Fruit fly (Drosophila melanogaster) whole organism, embryonic: ENCODE data around the gene Hsp60B.

Experiments
- Antp ChIP-seq: fragments of 200-800 bp; sonication (Bioruptor generic); optimal IDR thresholded peaks from 3 replicates; lab custom pipeline; 2016; ENCODE audit warnings: missing biosample characterization, missing genetic modification characterization
- Awh ChIP-seq: fragments of 200-800 bp; sonication (Bioruptor generic); IDR thresholded peaks from 2 replicates; pipeline ENCODE4, ENCODE4 v1.3.6; 2022; ENCODE audit warnings: missing biosample characterization, missing genetic modification characterization
- CG11504 ChIP-seq: fragments of 200-800 bp; sonication (Bioruptor generic); optimal IDR thresholded peaks from 3 replicates; lab custom pipeline; 2019; ENCODE audit warnings: missing biosample characterization, mild to moderate bottlenecking, missing genetic modification characterization, moderate library complexity
- CG12104 ChIP-seq: fragments of 200-800 bp; sonication (Bioruptor generic); optimal IDR thresholded peaks from 3 replicates; lab custom pipeline; 2016; ENCODE audit warnings: missing biosample characterization, missing genetic modification characterization
- CG12744 ChIP-seq: fragments of 200-800 bp; sonication (Bioruptor generic); optimal IDR thresholded peaks from 2 replicates; lab custom pipeline; 2016; ENCODE audit warnings: missing biosample characterization, missing genetic modification characterization
- CG13123 ChIP-seq: fragments of 200-800 bp; sonication (Bioruptor generic); optimal IDR thresholded peaks from 2 replicates; lab custom pipeline; 2016; ENCODE audit warnings: missing biosample characterization, missing genetic modification characterization
- CG15073 ChIP-seq: fragments of 200-800 bp; sonication (Bioruptor generic); optimal IDR thresholded peaks from 2 replicates; lab custom pipeline; 2016; ENCODE audit warnings: missing biosample characterization, missing genetic modification characterization
- CG16813 ChIP-seq: fragments of 200-800 bp; sonication (Bioruptor generic); IDR thresholded peaks from 3 replicates; pipeline ENCODE4 v1.3.6; 2022; ENCODE audit warnings: missing biosample characterization, missing genetic modification characterization; ENCODE audit not compliant: partially characterized antibody
- CG17328 ChIP-seq: fragments of 200-800 bp; sonication (Bioruptor generic); IDR thresholded peaks from 2 replicates; pipeline ENCODE4 v1.3.6; 2022; ENCODE audit warnings: missing biosample characterization, missing genetic modification characterization
- CG18476 ChIP-seq: fragments of 200-800 bp; sonication (Bioruptor generic); optimal IDR thresholded peaks from 2 replicates; lab custom pipeline; 2016; ENCODE audit warnings: missing biosample characterization, mild to moderate bottlenecking, missing genetic modification characterization
- CG18764 ChIP-seq: fragments of 200-800 bp; sonication (Bioruptor generic); optimal IDR thresholded peaks from 3 replicates; lab custom pipeline; 2016; ENCODE audit warnings: missing biosample characterization, missing genetic modification characterization
- CG2116 ChIP-seq: fragments of 200-800 bp; sonication (Bioruptor generic); optimal IDR thresholded peaks from 3 replicates; lab custom pipeline; 2018; ENCODE audit warnings: missing biosample characterization, mild to moderate bottlenecking, missing genetic modification characterization
- CG32767 ChIP-seq: fragments of 200-800 bp; sonication (Bioruptor generic); IDR thresholded peaks from 2 replicates; pipeline ENCODE4 v1.3.6; 2022; ENCODE audit warnings: missing biosample characterization, missing genetic modification characterization
- CG4282 ChIP-seq: fragments of 200-800 bp; sonication (Bioruptor generic); optimal IDR thresholded peaks from 2 replicates; lab custom pipeline; 2016; ENCODE audit warnings: missing biosample characterization, missing genetic modification characterization
- CG5180 ChIP-seq: fragments of 200-800 bp; sonication (Bioruptor generic); optimal IDR thresholded peaks from 3 replicates; lab custom pipeline; 2017; ENCODE audit warnings: missing biosample characterization, missing genetic modification characterization, mild to moderate bottlenecking, moderate library complexity, missing genetic modification reagents
- CG6791 ChIP-seq: fragments of 200-800 bp; sonication (Bioruptor generic); IDR thresholded peaks from 3 replicates; pipeline ENCODE4 v1.3.6; 2022; ENCODE audit warnings: missing biosample characterization, missing genetic modification characterization; ENCODE audit not compliant: partially characterized antibody
- CG8388 ChIP-seq: fragments of 200-800 bp; sonication (Bioruptor generic); optimal IDR thresholded peaks from 2 replicates; lab custom pipeline; 2019; ENCODE audit warnings: missing biosample characterization, mild to moderate bottlenecking, missing genetic modification characterization, moderate library complexity
- CG9876 ChIP-seq: fragments of 200-800 bp; sonication (Bioruptor generic); optimal IDR thresholded peaks from 2 replicates; lab custom pipeline; 2016; ENCODE audit warnings: missing biosample characterization, missing genetic modification characterization
- Dip3 ChIP-seq: fragments of 200-800 bp; sonication (Bioruptor generic); optimal IDR thresholded peaks from 3 replicates; lab custom pipeline; 2016; ENCODE audit warnings: missing biosample characterization, missing genetic modification characterization
- Hand ChIP-seq: fragments of 200-800 bp; sonication (Bioruptor generic); optimal IDR thresholded peaks from 2 replicates; lab custom pipeline; 2017; ENCODE audit warnings: mild to moderate bottlenecking, missing biosample characterization, missing genetic modification reagents, missing genetic modification characterization
- Hmx ChIP-seq: fragments of 200-800 bp; sonication (Bioruptor generic); optimal IDR thresholded peaks from 2 replicates; lab custom pipeline; 2016; ENCODE audit warnings: missing biosample characterization, missing genetic modification characterization
- Hr78 ChIP-seq, 2 experiments: fragments of 200-800 bp in 1 of 2; fragments of >200 bp in 1 of 2; sonication (Bioruptor generic) in 1 of 2; optimal IDR thresholded peaks; 2 replicates each; lab custom pipeline; 2017 to 2019; ENCODE audit warnings: missing biosample characterization in 2 of 2, missing genetic modification characterization in 2 of 2, mild to moderate bottlenecking in 1 of 2, moderate library complexity in 1 of 2
- Myb ChIP-seq: fragments of 200-800 bp; sonication (Bioruptor generic); optimal IDR thresholded peaks from 2 replicates; lab custom pipeline; 2016; ENCODE audit warnings: missing biosample characterization, missing genetic modification characterization
- NC2α ChIP-seq: fragments of 200-800 bp; sonication (Bioruptor generic); optimal IDR thresholded peaks from 2 replicates; lab custom pipeline; 2016; ENCODE audit warnings: missing biosample characterization, missing genetic modification characterization
- NFAT ChIP-seq: fragments of 200-800 bp; sonication (Bioruptor generic); IDR thresholded peaks from 2 replicates; pipeline ENCODE4 v1.3.6; 2022; ENCODE audit warnings: missing biosample characterization, missing genetic modification characterization
- Trl ChIP-seq, 3 experiments: fragments of >200 bp in 2 of 3; fragments of 200-800 bp in 1 of 3; sonication (Bioruptor generic) in 1 of 3; optimal IDR thresholded peaks; 2 replicates in 1 of 3; 3 replicates in 2 of 3; lab custom pipeline; 2016 to 2017; ENCODE audit warnings: missing biosample characterization in 1 of 3, missing genetic modification characterization in 1 of 3
- YL-1 ChIP-seq: fragments of 200-800 bp; sonication (Bioruptor generic); optimal IDR thresholded peaks from 3 replicates; lab custom pipeline; 2017; ENCODE audit warnings: missing biosample characterization, mild to moderate bottlenecking, missing genetic modification characterization
- ap ChIP-seq: fragments of 200-800 bp; sonication (Bioruptor generic); IDR thresholded peaks from 2 replicates; pipeline ENCODE4 v1.3.6; 2022; ENCODE audit warnings: missing biosample characterization, missing genetic modification characterization
- ash1 ChIP-seq: fragments of 200-800 bp; sonication (Bioruptor generic); optimal IDR thresholded peaks from 2 replicates; lab custom pipeline; 2018; ENCODE audit warnings: missing biosample characterization, mild to moderate bottlenecking, missing genetic modification characterization
- bbx ChIP-seq: fragments of 200-800 bp; sonication (Bioruptor generic); IDR thresholded peaks from 2 replicates; pipeline ENCODE4 v1.3.6; 2022; ENCODE audit warnings: missing biosample characterization, missing genetic modification characterization; ENCODE audit not compliant: partially characterized antibody
- cg ChIP-seq: fragments of 200-800 bp; sonication (Bioruptor generic); optimal IDR thresholded peaks from 3 replicates; lab custom pipeline; 2019; ENCODE audit warnings: missing biosample characterization, mild to moderate bottlenecking, missing genetic modification characterization, moderate library complexity
- ci ChIP-seq: fragments of 200-800 bp; sonication (Bioruptor generic); IDR thresholded peaks from 3 replicates; pipeline ENCODE4 v1.3.6; 2022; ENCODE audit warnings: missing biosample characterization, missing genetic modification characterization
- croc ChIP-seq: fragments of 200-800 bp; sonication (Bioruptor generic); conservative IDR thresholded peaks from 3 replicates; pipeline ENCODE4 v1.3.6; 2022; ENCODE audit warnings: missing biosample characterization, missing genetic modification characterization
- danr ChIP-seq: fragments of 200-800 bp; sonication (Bioruptor generic); IDR thresholded peaks from 2 replicates; pipeline ENCODE4 v1.3.6; 2022; ENCODE audit warnings: missing biosample characterization, missing genetic modification characterization
- dpn ChIP-seq, 2 experiments: fragments of 200-800 bp; sonication (Bioruptor generic); optimal IDR thresholded peaks; 3 replicates each; lab custom pipeline; 2016; ENCODE audit warnings: missing biosample characterization in 2 of 2, missing genetic modification characterization in 2 of 2
- dysf ChIP-seq: fragments of 200-800 bp; sonication (Bioruptor generic); IDR thresholded peaks from 3 replicates; pipeline ENCODE4 v1.3.6; 2022; ENCODE audit warnings: missing biosample characterization, missing genetic modification characterization
- gcm2 ChIP-seq: fragments of 200-800 bp; sonication (Bioruptor generic); optimal IDR thresholded peaks from 2 replicates; lab custom pipeline; 2016; ENCODE audit warnings: missing biosample characterization, missing genetic modification characterization
- gro ChIP-seq: fragments of 200-800 bp; sonication (Bioruptor generic); optimal IDR thresholded peaks from 2 replicates; lab custom pipeline; 2016; ENCODE audit warnings: missing biosample characterization, missing genetic modification characterization
- gt ChIP-seq: fragments of 200-800 bp; sonication (Bioruptor generic); IDR thresholded peaks from 2 replicates; pipeline ENCODE4 v1.3.6; 2022; ENCODE audit warnings: missing biosample characterization, missing genetic modification characterization
- lab ChIP-seq: fragments of 200-800 bp; sonication (Bioruptor generic); optimal IDR thresholded peaks from 3 replicates; lab custom pipeline; 2017; ENCODE audit warnings: missing biosample characterization, missing genetic modification characterization, mild to moderate bottlenecking, moderate library complexity, missing genetic modification reagents
- lilli ChIP-seq: fragments of 200-800 bp; sonication (Bioruptor generic); optimal IDR thresholded peaks from 3 replicates; lab custom pipeline; 2016; ENCODE audit warnings: missing biosample characterization, missing genetic modification characterization
- pfk ChIP-seq: fragments of 200-800 bp; sonication (Bioruptor generic); optimal IDR thresholded peaks from 2 replicates; lab custom pipeline; 2018; ENCODE audit warnings: missing biosample characterization, mild to moderate bottlenecking, missing genetic modification characterization, moderate library complexity
- repo ChIP-seq: fragments of 200-800 bp; sonication (Bioruptor generic); optimal IDR thresholded peaks from 2 replicates; lab custom pipeline; 2016; ENCODE audit warnings: missing biosample characterization, missing genetic modification characterization
- sd ChIP-seq: fragments of 200-800 bp; sonication (Bioruptor generic); optimal IDR thresholded peaks from 3 replicates; lab custom pipeline; 2018; ENCODE audit warnings: missing biosample characterization, mild to moderate bottlenecking, missing genetic modification characterization, moderate library complexity
- sima ChIP-seq: fragments of 200-800 bp; sonication (Bioruptor generic); optimal IDR thresholded peaks from 2 replicates; lab custom pipeline; 2016; ENCODE audit warnings: missing biosample characterization, missing genetic modification characterization
- sna ChIP-seq: fragments of 200-800 bp; sonication (Bioruptor generic); IDR thresholded peaks from 2 replicates; pipeline ENCODE4 v1.3.6; 2022; ENCODE audit warnings: missing biosample characterization, missing genetic modification characterization; ENCODE audit not compliant: partially characterized antibody
- sr ChIP-seq: fragments of 200-800 bp; sonication (Bioruptor generic); IDR thresholded peaks from 3 replicates; pipeline ENCODE4 v1.3.6; 2022; ENCODE audit warnings: missing biosample characterization, missing genetic modification characterization
- tin ChIP-seq: fragments of 200-800 bp; sonication (Bioruptor generic); optimal IDR thresholded peaks from 3 replicates; lab custom pipeline; 2016; ENCODE audit warnings: missing biosample characterization, missing genetic modification characterization
- tup ChIP-seq: fragments of 200-800 bp; sonication (Bioruptor generic); optimal IDR thresholded peaks from 2 replicates; lab custom pipeline; 2016; ENCODE audit warnings: missing biosample characterization, mild to moderate bottlenecking, missing genetic modification characterization, moderate library complexity
- vvl ChIP-seq: fragments of 200-800 bp; sonication (Bioruptor generic); IDR thresholded peaks from 2 replicates; pipeline ENCODE4 v1.3.6; 2022; ENCODE audit warnings: missing biosample characterization, missing genetic modification characterization
- zfh1 ChIP-seq: fragments of 200-800 bp; sonication (Bioruptor generic); IDR thresholded peaks from 3 replicates; pipeline ENCODE4 v1.3.6; 2022; ENCODE audit warnings: missing biosample characterization, missing genetic modification characterization

The Hsp60B gene

DNA sequence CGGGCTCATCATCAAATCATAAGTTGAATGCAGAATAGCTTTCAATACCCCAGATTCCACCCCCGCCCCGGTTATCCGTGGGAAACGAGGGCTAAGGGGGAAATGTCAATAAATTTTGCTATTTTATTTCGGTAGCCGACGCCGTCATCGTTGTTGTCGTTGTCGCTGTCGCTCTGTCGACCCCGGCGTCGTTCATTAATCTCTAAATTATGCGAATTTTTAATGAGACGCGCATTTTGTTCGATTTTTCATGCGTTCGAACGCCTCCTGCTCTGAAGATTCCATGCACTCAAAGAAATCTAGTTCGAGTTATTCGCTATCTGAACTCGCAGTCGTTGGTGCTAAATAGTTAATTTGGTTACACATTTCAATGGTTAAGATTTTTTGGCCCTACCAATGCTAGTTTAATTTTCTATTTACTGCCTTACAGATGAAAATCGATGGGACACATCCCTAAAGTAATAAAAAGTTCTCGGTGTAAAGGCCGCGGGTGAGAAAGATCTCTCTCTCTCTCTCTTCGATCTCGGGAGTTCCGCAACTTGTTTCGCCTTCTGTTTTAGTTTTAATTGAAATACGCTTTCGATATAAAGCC lies 9.8 kb upstream of the Hsp60B start (continued):
- no peak for TF ChIP-seq CG9876 (GFP tag; lab: Kevin White, UChicago)
- no peak for TF ChIP-seq CG32767 (GFP tag; lab: Robert Waterston, UW)
- TF ChIP-seq sima (GFP tag; lab: Kevin White, UChicago), result no peak
- TF ChIP-seq dpn (GFP tag; optimal IDR thresholded peaks at IDR 0.05; lab: Kevin White, UChicago), result peak; percentile 4 to 33
- no peak for TF ChIP-seq ci (GFP tag; lab: Robert Waterston, UW)
- no peak for TF ChIP-seq zfh1 (GFP tag; lab: Robert Waterston, UW)
- no peak for TF ChIP-seq tup (GFP tag; lab: Kevin White, UChicago)
- no peak for TF ChIP-seq gcm2
- TF ChIP-seq NFAT (GFP tag; lab: Robert Waterston, UW), result no peak
- TF ChIP-seq lilli (GFP tag; lab: Kevin White, UChicago), result peak; percentile 48
- TF ChIP-seq gt (GFP tag; lab: Robert Waterston, UW), result no peak
- TF ChIP-seq CG15073, result no peak
- TF ChIP-seq CG11504 (tag; lab: Kevin White, UChicago), result peak; percentile 16
- TF ChIP-seq bbx, result no peak
- TF ChIP-seq pfk (GFP tag; lab: Kevin White, UChicago), result no peak
- peak; percentile 33 for TF ChIP-seq lab (GFP tag; lab: Kevin White, UChicago)
- TF ChIP-seq CG5180 (GFP tag; lab: Kevin White, UChicago), result no peak
- TF ChIP-seq ap (GFP tag; lab: Robert Waterston, UW), result no peak
- TF ChIP-seq CG13123, result no peak
- no peak for TF ChIP-seq ash1 (GFP tag; lab: Kevin White, UChicago)
- TF ChIP-seq CG4282 (GFP tag; lab: Kevin White, UChicago), result no peak
- no peak for TF ChIP-seq Hand (GFP tag; lab: Kevin White, UChicago)
- TF ChIP-seq danr (GFP tag; lab: Robert Waterston, UW), result no peak
- no peak for TF ChIP-seq CG16813 (GFP tag; lab: Robert Waterston, UW)
- no peak for TF ChIP-seq CG6791 (GFP tag; lab: Robert Waterston, UW)
- peak; percentile 49; the same call in 2 of the 3 replicates for TF ChIP-seq dysf
- no peak for TF ChIP-seq sr (GFP tag; lab: Robert Waterston, UW)
- TF ChIP-seq CG12744 (GFP tag; lab: Kevin White, UChicago), result no peak
- TF ChIP-seq Hr78 (GFP tag; optimal IDR thresholded peaks at IDR 0.05; lab: Kevin White, UChicago), result no peak
- TF ChIP-seq croc (GFP tag; lab: Robert Waterston, UW), result no peak
- no peak for TF ChIP-seq CG18476 (GFP tag; lab: Kevin White, UChicago)
- TF ChIP-seq CG8388 (GFP tag; lab: Kevin White, UChicago), result no peak
- no peak for TF ChIP-seq Hmx
- TF ChIP-seq Dip3 (GFP tag; lab: Kevin White, UChicago), result peak; percentile 45
- no peak for TF ChIP-seq CG18764 (GFP tag; lab: Kevin White, UChicago)
- no peak for TF ChIP-seq Trl (optimal IDR thresholded peaks at IDR 0.05; lab: Kevin White, UChicago)
- TF ChIP-seq Trl (GFP tag; optimal IDR thresholded peaks at IDR 0.05; lab: Kevin White, UChicago), result no peak
- TF ChIP-seq gro (GFP tag; lab: Kevin White, UChicago), result no peak
- no peak for TF ChIP-seq tin (GFP tag; lab: Kevin White, UChicago)
- TF ChIP-seq CG2116, result no peak
- no peak for TF ChIP-seq Antp (GFP tag; lab: Kevin White, UChicago)
- no peak for TF ChIP-seq NC2α (GFP tag; lab: Kevin White, UChicago)
- TF ChIP-seq sd (tag; lab: Kevin White, UChicago), result no peak
- no peak for TF ChIP-seq Myb (GFP tag; lab: Kevin White, UChicago)
- peak; percentile 57 for TF ChIP-seq vvl (GFP tag; lab: Robert Waterston, UW)
- TF ChIP-seq CG17328 (GFP tag; lab: Robert Waterston, UW), result no peak
- TF ChIP-seq CG12104 (GFP tag; lab: Kevin White, UChicago), result no peak
- TF ChIP-seq Awh (GFP tag; lab: Robert Waterston, UW), result no peak
- TF ChIP-seq YL-1 (GFP tag; lab: Kevin White, UChicago), result no peak
- TF ChIP-seq sna (GFP tag; lab: Robert Waterston, UW), result no peak
- TF ChIP-seq cg (GFP tag; lab: Kevin White, UChicago), result no peak
- TF ChIP-seq repo (GFP tag; lab: Kevin White, UChicago), result no peak
